Fruit fly (Drosophila melanogaster) Kc167 (cell line): ENCODE measurements around the gene b6.

ENCODE experiments used
- h ChIP-seq: fragments of >200 bp; optimal IDR thresholded peaks from 3 replicates; lab custom pipeline; 2018; ENCODE audit warnings: missing external identifiers
- insv ChIP-seq: fragments of >200 bp; optimal IDR thresholded peaks from 3 replicates; lab custom pipeline; 2018; ENCODE audit warnings: missing external identifiers
- ttk ChIP-seq: sonication (Bioruptor generic); optimal IDR thresholded peaks from 2 replicates; lab custom pipeline; 2017; ENCODE audit warnings: missing external identifiers

dm6 chrX:1686305-1686704 is at the start of gene b6:
- TF ChIP-seq h (no peak), insv (lab: Kevin White, UChicago) (no peak), ttk (lab: Kevin White, UChicago) (no peak)
